Worm (Caenorhabditis elegans) whole organism, mixed stage, embryonic: Measurements from ENCODE around the gene lact-5.

Experiments used
- blmp-1 ChIP-seq: fragments of 150-350 bp; optimal IDR thresholded peaks from 2 replicates; lab custom pipeline; 2014; ENCODE audit warnings: missing biosample characterization, missing genetic modification characterization
- ceh-83 ChIP-seq: fragments of 200-800 bp; sonication (Bioruptor generic); optimal IDR thresholded peaks from 2 replicates; lab custom pipeline; 2018; ENCODE audit warnings: mild to moderate bottlenecking, missing genetic modification characterization, missing compliant biosample characterization
- elt-3 ChIP-seq: fragments of 150-350 bp; optimal IDR thresholded peaks from 2 replicates; lab custom pipeline; 2014; ENCODE audit warnings: missing biosample characterization, missing genetic modification characterization
- mab-5 ChIP-seq: fragments of 150-350 bp; optimal IDR thresholded peaks from 2 replicates; lab custom pipeline; 2014; ENCODE audit warnings: missing biosample characterization, missing genetic modification characterization
- nhr-12 ChIP-seq: fragments of 150-350 bp; optimal IDR thresholded peaks from 2 replicates; lab custom pipeline; 2014; ENCODE audit warnings: missing biosample characterization, missing genetic modification characterization
- nhr-237 ChIP-seq: fragments of 150-350 bp; optimal IDR thresholded peaks from 2 replicates; lab custom pipeline; 2014; ENCODE audit warnings: missing biosample characterization, missing genetic modification characterization
- nhr-28 ChIP-seq: fragments of 150-350 bp; optimal IDR thresholded peaks from 2 replicates; lab custom pipeline; 2014; ENCODE audit warnings: missing biosample characterization, missing genetic modification characterization
- pha-4 ChIP-seq: fragments of 150-350 bp; optimal IDR thresholded peaks from 2 replicates; lab custom pipeline; 2018; ENCODE audit warnings: missing biosample characterization, missing genetic modification reagents, missing genetic modification characterization
- snpc-4 ChIP-seq: fragments of 150-350 bp; optimal IDR thresholded peaks from 2 replicates; lab custom pipeline; 2014; ENCODE audit warnings: missing biosample characterization, missing genetic modification characterization
- tbx-8 ChIP-seq: fragments of 200-800 bp; sonication (Bioruptor generic); optimal IDR thresholded peaks from 2 replicates; lab custom pipeline; 2018; ENCODE audit warnings: mild to moderate bottlenecking, missing genetic modification characterization, moderate library complexity, missing compliant biosample characterization
- unc-39 ChIP-seq: fragments of 150-350 bp; optimal IDR thresholded peaks from 2 replicates; lab custom pipeline; 2014; ENCODE audit warnings: missing biosample characterization, missing genetic modification characterization
- unc-62 ChIP-seq: fragments of 150-350 bp; optimal IDR thresholded peaks from 2 replicates; lab custom pipeline; 2014; ENCODE audit warnings: missing biosample characterization, missing genetic modification reagents, missing genetic modification characterization
- ztf-11 ChIP-seq: fragments of 150-350 bp; optimal IDR thresholded peaks from 2 replicates; lab custom pipeline; 2014; ENCODE audit warnings: missing biosample characterization, missing genetic modification characterization

DNA sequence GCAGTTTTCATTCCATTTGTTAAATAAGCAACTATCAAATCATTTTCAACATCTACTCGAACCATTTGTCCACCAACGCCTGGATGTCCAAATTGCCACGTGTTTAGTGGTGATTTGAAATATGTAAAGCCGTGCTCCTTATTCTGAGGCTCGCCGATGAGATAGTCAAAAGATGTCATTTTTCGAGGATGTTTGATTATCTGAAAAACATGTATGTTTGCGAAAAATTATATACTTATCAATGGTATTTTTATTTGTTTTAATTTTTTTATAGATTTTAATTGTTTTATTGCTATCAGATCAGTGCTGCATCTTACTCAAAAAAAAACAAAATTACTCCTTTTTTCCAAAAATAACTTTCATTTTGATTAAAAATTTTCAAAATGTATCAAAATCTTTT lies 2.8 kb downstream of the lact-5 start:
- TF ChIP-seq unc-39 (tag; lab: Kevin White, UChicago) (no peak), tbx-8 (GFP tag; lab: Kevin White, UChicago) (no peak), blmp-1 (tag; lab: Kevin White, UChicago) (no peak), elt-3 (no peak), nhr-237 (tag; lab: Kevin White, UChicago) (no peak), unc-62 (GFP tag; lab: Kevin White, UChicago) (no peak), snpc-4 (tag; lab: Kevin White, UChicago) (no peak), nhr-12 (tag; lab: Kevin White, UChicago) (no peak), ztf-11 (tag; lab: Kevin White, UChicago) (no peak), ceh-83 (GFP tag; lab: Kevin White, UChicago) (no peak), pha-4 (no peak), nhr-28 (tag; lab: Kevin White, UChicago) (no peak), mab-5 (tag; lab: Kevin White, UChicago) (no peak)
